Worm (Caenorhabditis elegans): Measurements from ENCODE around the gene sgn-1.

sgn-1 gene

ce11 chrII:8747246-8747938 is 36.1 kb downstream of the sgn-1 start (continued):
- TF ChIP-seq dve-1 (tag; optimal IDR thresholded peaks at IDR 0.05; ENCODE audit: insufficient read depth) (peak; percentile 75), mxl-2 (GFP tag; conservative IDR thresholded peaks at IDR 0.05) (no peak), vab-7 (GFP tag; IDR thresholded peaks at IDR 0.05) (no peak), gei-8 (GFP tag; optimal IDR thresholded peaks at IDR 0.05) (peak; percentile 22), T20F7.1 (GFP tag; optimal IDR thresholded peaks at IDR 0.05) (peak; percentile 68), F26F4.8 (GFP tag; conservative IDR thresholded peaks at IDR 0.05) (no peak), mep-1 (tag; optimal IDR thresholded peaks at IDR 0.05) (peak; percentile 80), ztf-7 (tag; optimal IDR thresholded peaks at IDR 0.05) (no peak), rbr-2 (tag; optimal IDR thresholded peaks at IDR 0.05) (peak; percentile 14), zag-1 (tag; optimal IDR thresholded peaks at IDR 0.05) (no peak), nhr-28 (tag; optimal IDR thresholded peaks at IDR 0.05) (peak; percentile 15), aha-1 (tag) (peak; percentile 93), lin-13 (GFP tag; optimal IDR thresholded peaks at IDR 0.05) (no peak), ceh-82 (tag; optimal IDR thresholded peaks at IDR 0.05) (no peak), hlh-30 (tag; optimal IDR thresholded peaks at IDR 0.05; ENCODE audit: insufficient read depth) (peak; percentile 9), mxl-3 (GFP tag; optimal IDR thresholded peaks at IDR 0.05) (peak; percentile 14), ztf-11 (tag; optimal IDR thresholded peaks at IDR 0.05) (no peak), unc-39 (tag; optimal IDR thresholded peaks at IDR 0.05) (no peak), nhr-10 (tag; optimal IDR thresholded peaks at IDR 0.05) (peak; percentile 65), lin-1 (GFP tag; IDR thresholded peaks at IDR 0.05) (peak; percentile 40; the same call in 1 of the 2 replicates), nhr-6 (tag; optimal IDR thresholded peaks at IDR 0.05) (peak; percentile 30), lir-3 (tag; optimal IDR thresholded peaks at IDR 0.05) (no peak), fos-1 (tag; optimal IDR thresholded peaks at IDR 0.05) (peak; percentile 20), nhr-11 (tag; optimal IDR thresholded peaks at IDR 0.05) (peak; percentile 23), Y105C5A.15 (GFP tag; IDR thresholded peaks at IDR 0.05) (0 out of 2 replicates have a peak, but pooled peaks have one; percentile 34), hmg-1.1 (GFP tag; IDR thresholded peaks at IDR 0.05) (peak; percentile 41), duxl-1 (tag; optimal IDR thresholded peaks at IDR 0.05; ENCODE audit: poor library complexity) (peak; percentile 83)

- TF ChIP-seq egl-43 (GFP tag; IDR thresholded peaks at IDR 0.05) (0 out of 2 replicates have a peak, but pooled peaks have one; percentile 11), skn-1 (tag; optimal IDR thresholded peaks at IDR 0.05) (no peak), mxl-2 (GFP tag; conservative IDR thresholded peaks at IDR 0.05) (peak; percentile 68), nhr-102 (tag; optimal IDR thresholded peaks at IDR 0.05) (no peak), lin-13 (GFP tag; optimal IDR thresholded peaks at IDR 0.05) (no peak), lir-3 (tag; optimal IDR thresholded peaks at IDR 0.05) (no peak), nhr-111 (GFP tag; optimal IDR thresholded peaks at IDR 0.05) (peak; percentile 77), snpc-4 (tag; optimal IDR thresholded peaks at IDR 0.05) (no peak), Y48G9A.11 (GFP tag; IDR thresholded peaks at IDR 0.05) (no peak), mdl-1 (tag; optimal IDR thresholded peaks at IDR 0.05) (no peak), madf-9 (GFP tag; conservative IDR thresholded peaks at IDR 0.05) (no peak; the same call in 1 of the 2 replicates), ces-1 (GFP tag; optimal IDR thresholded peaks at IDR 0.05) (no peak), dmd-6 (GFP tag; IDR thresholded peaks at IDR 0.05) (peak; percentile 10; the same call in 1 of the 2 replicates), snpc-1.2 (GFP tag; IDR thresholded peaks at IDR 0.05) (peak; percentile 52; the same call in 1 of the 2 replicates), spr-3 (GFP tag; optimal IDR thresholded peaks at IDR 0.05) (no peak), set-16 (GFP tag; IDR thresholded peaks at IDR 0.05) (no peak), hmg-1.1 (GFP tag; IDR thresholded peaks at IDR 0.05) (no peak), mdt-29 (GFP tag; IDR thresholded peaks at IDR 0.05) (no peak), nhr-25 (tag; optimal IDR thresholded peaks at IDR 0.05; ENCODE audit: borderline replicate concordance, insufficient read depth) (peak; percentile 71), lin-38 (GFP tag; IDR thresholded peaks at IDR 0.05) (0 out of 2 replicates have a peak, but pooled peaks have one; percentile 4), unc-39 (tag; optimal IDR thresholded peaks at IDR 0.05) (no peak), nhr-76 (tag; optimal IDR thresholded peaks at IDR 0.05) (no peak), pqm-1 (tag; optimal IDR thresholded peaks at IDR 0.05) (no peak), egl-27 (tag; optimal IDR thresholded peaks at IDR 0.05) (no peak), aha-1 (tag) (peak; percentile 55), F26F4.8 (GFP tag; conservative IDR thresholded peaks at IDR 0.05) (no peak), lin-15B (tag; optimal IDR thresholded peaks at IDR 0.05) (no peak), hlh-11 (tag; optimal IDR thresholded peaks at IDR 0.05) (no peak), php-3 (GFP tag; IDR thresholded peaks at IDR 0.05) (no peak)
These were observed 37.1 kb downstream of the sgn-1 start for ce11 chrII:8746298-8746775.
